Fruit fly (Drosophila melanogaster) Kc167 (cell line): ENCODE measurements around the gene CG4743.

Source experiments
- Myc ChIP-seq: fragments of >200 bp; optimal IDR thresholded peaks from 2 replicates; lab custom pipeline; 2017; ENCODE audit warnings: missing external identifiers
- Sin3A ChIP-seq: fragments of >200 bp; optimal IDR thresholded peaks from 2 replicates; lab custom pipeline; 2018; ENCODE audit warnings: missing external identifiers
- insv ChIP-seq: fragments of >200 bp; optimal IDR thresholded peaks from 3 replicates; lab custom pipeline; 2018; ENCODE audit warnings: missing external identifiers
- psq ChIP-seq: fragments of >200 bp; optimal IDR thresholded peaks from 2 replicates; lab custom pipeline; 2017; ENCODE audit warnings: missing external identifiers
- ttk ChIP-seq: sonication (Bioruptor generic); optimal IDR thresholded peaks from 2 replicates; lab custom pipeline; 2017; ENCODE audit warnings: missing external identifiers

DNA sequence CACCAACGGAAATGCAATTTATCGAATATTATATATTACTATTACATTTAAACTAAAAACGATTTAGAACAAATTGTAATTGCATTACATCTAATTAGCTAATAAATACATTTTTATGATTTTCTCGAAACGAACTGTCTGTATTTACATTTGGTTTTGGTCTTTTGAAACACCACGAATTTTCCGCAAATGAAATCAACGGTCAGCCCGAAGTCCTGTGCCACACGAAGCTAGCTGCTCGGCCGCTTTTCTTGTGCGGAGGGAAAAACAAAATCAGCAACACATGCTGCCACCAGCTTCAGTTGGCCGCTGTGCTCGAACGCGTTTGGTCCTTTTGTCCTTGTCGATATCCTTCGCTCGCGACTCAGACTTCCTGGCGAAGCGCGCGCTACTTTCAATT lies 14.8 kb downstream of the CG4743 start, which contains the start of gene Lgr3:
- TF ChIP-seq psq (lab: Kevin White, UChicago) (no peak), insv (lab: Kevin White, UChicago) (no peak), Sin3A (lab: Kevin White, UChicago) (no peak), Myc (no peak), ttk (lab: Kevin White, UChicago) (no peak)
